Fruit fly (Drosophila melanogaster): ENCODE results near the gene pie.

dm6 chr2L:10468388-10468787, 45.8 kb upstream of the pie start:
- TF ChIP-seq az2 (GFP tag; optimal IDR thresholded peaks at IDR 0.05) (peak; percentile 55), CG33213 (GFP tag; optimal IDR thresholded peaks at IDR 0.05) (no peak), CG6791 (GFP tag; IDR thresholded peaks at IDR 0.05; ENCODE audit: partially characterized antibody) (no peak)
